Fruit fly (Drosophila melanogaster) S2 (cell line): ENCODE results near the gene Tango10.

Source experiments
- CG8478 ChIP-seq: fragments of >200 bp; optimal IDR thresholded peaks from 2 replicates; lab custom pipeline; 2018
- CTCF ChIP-seq, 2 experiments: fragments of >200 bp; optimal IDR thresholded peaks; 2 replicates each; lab custom pipeline; 2018

DNA sequence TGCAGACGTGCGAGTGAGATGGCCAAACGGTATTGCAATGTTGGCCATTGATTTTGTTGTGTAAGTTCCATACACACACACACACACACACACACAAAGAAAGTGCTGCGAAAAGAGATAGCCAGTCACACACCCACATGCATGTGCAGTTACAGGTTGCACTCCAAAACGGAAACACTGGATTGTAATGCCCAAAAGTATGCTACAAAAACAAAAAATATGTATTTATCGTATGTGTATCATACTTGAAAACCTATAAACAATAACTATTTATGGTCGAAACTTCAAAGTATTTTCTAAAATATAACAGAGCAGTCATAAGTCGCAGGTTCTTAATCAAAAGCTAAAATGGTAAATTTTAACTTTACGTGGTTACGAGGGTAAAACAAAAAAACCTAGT, 9.9 kb downstream of the Tango10 start:
- TF ChIP-seq CTCF (optimal IDR thresholded peaks at IDR 0.05; lab: Kevin White, UChicago) = no peak
- TF ChIP-seq CG8478 (lab: Kevin White, UChicago) = no peak
